Fruit fly (Drosophila melanogaster): ENCODE results near the gene Or67c.

The Or67c gene

dm6 chr3L:10224470-10225213, 19.9 kb downstream of the Or67c start (continued):
- no peak for TF ChIP-seq CG10462 (GFP tag; optimal IDR thresholded peaks at IDR 0.05)

dm6 chr3L:10223397-10223796, 21.1 kb downstream of the Or67c start:
- TF ChIP-seq trh (GFP tag; optimal IDR thresholded peaks at IDR 0.05) (no peak), sens-2 (GFP tag; IDR thresholded peaks at IDR 0.05) (no peak), ATbp (GFP tag; optimal IDR thresholded peaks at IDR 0.05) (peak; percentile 6), Asciz (GFP tag; optimal IDR thresholded peaks at IDR 0.05) (peak; percentile 8), Hand (GFP tag; optimal IDR thresholded peaks at IDR 0.05) (no peak), CG16815 (GFP tag; optimal IDR thresholded peaks at IDR 0.05) (no peak), CG16779 (GFP tag; IDR thresholded peaks at IDR 0.05) (no peak), CG17328 (GFP tag; IDR thresholded peaks at IDR 0.05) (no peak), hbn (GFP tag; IDR thresholded peaks at IDR 0.05; ENCODE audit: partially characterized antibody) (no peak), grn (GFP tag; optimal IDR thresholded peaks at IDR 0.05) (peak; percentile 17), Dip2 (GFP tag; IDR thresholded peaks at IDR 0.05) (no peak)

DNA sequence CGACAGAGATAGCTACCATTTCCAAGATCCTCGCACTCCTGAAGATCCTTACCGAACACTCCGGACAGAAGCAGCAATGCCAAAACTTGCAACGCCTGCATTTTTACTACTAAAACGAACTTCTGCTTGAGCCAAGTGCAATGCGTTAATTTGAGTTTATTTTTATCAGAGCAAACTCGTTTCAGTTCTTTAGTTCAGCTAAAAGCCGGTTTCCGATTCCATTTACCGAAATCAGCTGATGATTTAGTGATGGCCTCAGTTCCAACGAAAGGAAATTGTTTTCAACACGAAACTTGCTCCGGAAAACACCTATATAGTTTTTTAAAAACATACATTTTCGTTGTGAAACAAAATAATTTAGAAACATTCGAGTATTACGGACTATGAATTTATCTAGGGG, 24.4 kb downstream of the Or67c start, which contains the start of gene CG32055:
TSS of gene CG32055 (minus strand) at position 101 of the 400 bp plus-strand sequence.
- no peak for TF ChIP-seq al (GFP tag; IDR thresholded peaks at IDR 0.05)
- no peak for TF ChIP-seq CG11723 (GFP tag; optimal IDR thresholded peaks at IDR 0.05)
- TF ChIP-seq amos (GFP tag; IDR thresholded peaks at IDR 0.05; ENCODE audit: partially characterized antibody), result no peak
- no peak for TF ChIP-seq CG9215 (GFP tag; IDR thresholded peaks at IDR 0.05)
- no peak for TF ChIP-seq CG11085 (GFP tag; IDR thresholded peaks at IDR 0.05)
- no peak for TF ChIP-seq tgo (GFP tag; IDR thresholded peaks at IDR 0.05)
- no peak for TF ChIP-seq CG31224 (GFP tag; IDR thresholded peaks at IDR 0.05)

dm6 chr3L:10215365-10215764, 29.1 kb downstream of the Or67c start, which contains the start of gene CG8065:
Gene CG8065 (plus strand): TSS chr3L:10215665.
- no peak for TF ChIP-seq CG33213 (GFP tag; optimal IDR thresholded peaks at IDR 0.05)
- no peak for TF ChIP-seq CoRest (tag; optimal IDR thresholded peaks at IDR 0.05)

dm6 chr3L:10206226-10206968, 38.1 kb downstream of the Or67c start:
- TF ChIP-seq esg (GFP tag; conservative IDR thresholded peaks at IDR 0.05), result peak; percentile 39; the same call in 1 of the 2 replicates
- 0 out of 2 replicates have a peak, but pooled peaks have one; percentile 21 for TF ChIP-seq sens-2 (GFP tag; IDR thresholded peaks at IDR 0.05)
- peak; percentile 64 for TF ChIP-seq tap (tag; optimal IDR thresholded peaks at IDR 0.05)
- no peak for TF ChIP-seq sug (tag; optimal IDR thresholded peaks at IDR 0.05)
- TF ChIP-seq Nf-YC (tag; optimal IDR thresholded peaks at IDR 0.05), result peak; percentile 1
- peak; percentile 78 for TF ChIP-seq CG17361 (GFP tag; IDR thresholded peaks at IDR 0.05)
- TF ChIP-seq CG6689 (GFP tag; IDR thresholded peaks at IDR 0.05), result peak; percentile 48
- TF ChIP-seq cg (GFP tag; optimal IDR thresholded peaks at IDR 0.05), result peak; percentile 24
- peak; percentile 99 for TF ChIP-seq Blimp-1 (GFP tag; optimal IDR thresholded peaks at IDR 0.05)
- TF ChIP-seq CG12299 (tag; optimal IDR thresholded peaks at IDR 0.05), result peak; percentile 6
- peak; percentile 22; the same call in 1 of the 2 replicates for TF ChIP-seq sob (GFP tag; IDR thresholded peaks at IDR 0.05)
- peak; percentile 9 for TF ChIP-seq CG8359 (GFP tag; optimal IDR thresholded peaks at IDR 0.05; ENCODE audit: borderline replicate concordance)
- no peak for TF ChIP-seq Aef1 (GFP tag; IDR thresholded peaks at IDR 0.05)
- no peak for TF ChIP-seq CG4282 (GFP tag; optimal IDR thresholded peaks at IDR 0.05)
- no peak for TF ChIP-seq Oaz (GFP tag; IDR thresholded peaks at IDR 0.05)
- TF ChIP-seq sqz (GFP tag; optimal IDR thresholded peaks at IDR 0.05), result peak; percentile 67
- TF ChIP-seq oc (tag; optimal IDR thresholded peaks at IDR 0.05), result peak; percentile 30
- TF ChIP-seq Eip74EF (GFP tag; optimal IDR thresholded peaks at IDR 0.05), result peak in 1 of 2 experiments; percentile 81
- TF ChIP-seq nau (GFP tag; optimal IDR thresholded peaks at IDR 0.05), result peak; percentile 19
- TF ChIP-seq CG2120 (GFP tag; optimal IDR thresholded peaks at IDR 0.05), result peak; percentile 6
- TF ChIP-seq scrt (GFP tag; optimal IDR thresholded peaks at IDR 0.05), result peak; percentile 47
